Fruit fly (Drosophila melanogaster): ENCODE measurements around the gene gogo.

gogo gene

DNA sequence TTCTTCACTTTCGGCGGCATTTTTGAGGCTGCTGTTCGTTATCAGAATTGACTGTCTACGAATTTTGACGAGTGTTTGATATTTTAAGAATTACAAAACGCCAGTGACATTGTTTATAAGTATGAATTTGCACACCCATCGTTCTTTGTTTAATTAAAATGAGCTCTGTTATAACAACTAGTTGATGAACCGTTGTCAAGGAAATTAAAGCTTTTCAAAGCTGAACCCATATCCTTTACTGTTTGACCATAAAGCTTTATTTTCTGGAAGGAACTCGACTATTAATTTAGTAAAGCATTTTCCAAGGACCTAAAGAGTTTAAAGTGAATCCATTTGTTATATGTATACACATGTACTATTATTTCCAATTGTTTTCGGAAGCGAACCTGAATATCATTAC, 19.7 kb downstream of the gogo start, which contains the start of gene CG17122:
Gene CG17122 (minus strand): TSS at position 101 of the 400 bp plus-strand sequence.
- no peak for TF ChIP-seq CG14655 (GFP tag; optimal IDR thresholded peaks at IDR 0.05)
- TF ChIP-seq Ets98B (GFP tag; IDR thresholded peaks at IDR 0.05) = no peak
- TF ChIP-seq CG4496 (GFP tag; IDR thresholded peaks at IDR 0.05) = no peak
- TF ChIP-seq CG13204 (GFP tag; optimal IDR thresholded peaks at IDR 0.05) = no peak
- no peak for TF ChIP-seq CG8301 (tag; optimal IDR thresholded peaks at IDR 0.05)
- no peak for TF ChIP-seq CG8159 (tag; optimal IDR thresholded peaks at IDR 0.05)
- no peak for TF ChIP-seq CG15710 (tag; optimal IDR thresholded peaks at IDR 0.05)
- TF ChIP-seq D1 (tag; optimal IDR thresholded peaks at IDR 0.05) = no peak
- TF ChIP-seq CG12605 (GFP tag; IDR thresholded peaks at IDR 0.05) = no peak
- TF ChIP-seq CG34367 (tag; optimal IDR thresholded peaks at IDR 0.05) = no peak
- TF ChIP-seq CG17806 (tag; optimal IDR thresholded peaks at IDR 0.05) = no peak
- TF ChIP-seq fd96Ca (GFP tag; IDR thresholded peaks at IDR 0.05) = no peak
- no peak for TF ChIP-seq CG10348 (GFP tag; IDR thresholded peaks at IDR 0.05)
- TF ChIP-seq gl (tag; optimal IDR thresholded peaks at IDR 0.05) = no peak
- TF ChIP-seq EcR (GFP tag; optimal IDR thresholded peaks at IDR 0.05) = no peak
- no peak for TF ChIP-seq CG9948 (tag; optimal IDR thresholded peaks at IDR 0.05)
- TF ChIP-seq Pif1B (GFP tag; optimal IDR thresholded peaks at IDR 0.05) = no peak

dm6 chr3L:20265514-20265913, 29.4 kb downstream of the gogo start, which contains the start of gene CG32228:
CG32228 (plus strand) TSS chr3L:20265814.
- TF ChIP-seq EcR (GFP tag; optimal IDR thresholded peaks at IDR 0.05) = no peak
- TF ChIP-seq CG9948 (tag; optimal IDR thresholded peaks at IDR 0.05) = no peak
- TF ChIP-seq CG8301 (tag; optimal IDR thresholded peaks at IDR 0.05) = no peak
- TF ChIP-seq CG4496 (GFP tag; IDR thresholded peaks at IDR 0.05) = no peak
- TF ChIP-seq CG13204 (GFP tag; optimal IDR thresholded peaks at IDR 0.05) = no peak
- TF ChIP-seq CG15710 (tag; optimal IDR thresholded peaks at IDR 0.05) = no peak
- TF ChIP-seq Ets98B (GFP tag; IDR thresholded peaks at IDR 0.05) = no peak
- TF ChIP-seq rn (GFP tag; IDR thresholded peaks at IDR 0.05) = no peak
- no peak for TF ChIP-seq Snoo (tag; optimal IDR thresholded peaks at IDR 0.05)
- TF ChIP-seq CG8159 (tag; optimal IDR thresholded peaks at IDR 0.05) = no peak
- TF ChIP-seq CG34367 (tag; optimal IDR thresholded peaks at IDR 0.05) = no peak
- TF ChIP-seq gl (tag; optimal IDR thresholded peaks at IDR 0.05) = no peak
- TF ChIP-seq fd96Ca (GFP tag; IDR thresholded peaks at IDR 0.05) = no peak
- TF ChIP-seq CG10348 (GFP tag; IDR thresholded peaks at IDR 0.05) = no peak
- TF ChIP-seq CG12605 (GFP tag; IDR thresholded peaks at IDR 0.05) = no peak

- peak; percentile 98 for TF ChIP-seq CG4496 (GFP tag; IDR thresholded peaks at IDR 0.05)
- TF ChIP-seq CG9948 (tag; optimal IDR thresholded peaks at IDR 0.05) = peak; percentile 87
- peak; percentile 89 for TF ChIP-seq CG15710 (tag; optimal IDR thresholded peaks at IDR 0.05)
- TF ChIP-seq EcR (GFP tag; optimal IDR thresholded peaks at IDR 0.05) = no peak
- peak; percentile 94 for TF ChIP-seq CG12605 (GFP tag; IDR thresholded peaks at IDR 0.05)
- TF ChIP-seq Pif1A (GFP tag; optimal IDR thresholded peaks at IDR 0.05) = peak; percentile 92
- peak; percentile 93 for TF ChIP-seq CG8159 (tag; optimal IDR thresholded peaks at IDR 0.05)
- TF ChIP-seq D1 (tag; optimal IDR thresholded peaks at IDR 0.05) = peak; percentile 64
- TF ChIP-seq CG10348 (GFP tag; IDR thresholded peaks at IDR 0.05) = peak; percentile 69
- TF ChIP-seq CG34367 (tag; optimal IDR thresholded peaks at IDR 0.05) = peak; percentile 89
- peak; percentile 12 for TF ChIP-seq CG13204 (GFP tag; optimal IDR thresholded peaks at IDR 0.05)
- peak; percentile 91 for TF ChIP-seq CG17806 (tag; optimal IDR thresholded peaks at IDR 0.05)
- peak; percentile 86 for TF ChIP-seq rn (GFP tag; IDR thresholded peaks at IDR 0.05)
- peak; percentile 92 for TF ChIP-seq CG8301 (tag; optimal IDR thresholded peaks at IDR 0.05)
- peak; percentile 96 for TF ChIP-seq CG32121 (GFP tag; IDR thresholded peaks at IDR 0.05)
- peak; percentile 79 for TF ChIP-seq Pif1B (GFP tag; optimal IDR thresholded peaks at IDR 0.05)
- peak; percentile 97 for TF ChIP-seq Ets98B (GFP tag; IDR thresholded peaks at IDR 0.05)
- TF ChIP-seq fd96Ca (GFP tag; IDR thresholded peaks at IDR 0.05) = peak; percentile 93
- peak; percentile 83 for TF ChIP-seq Snoo (tag; optimal IDR thresholded peaks at IDR 0.05)
- TF ChIP-seq CG14655 (GFP tag; optimal IDR thresholded peaks at IDR 0.05) = peak; percentile 89
- peak; percentile 78 for TF ChIP-seq gl (tag; optimal IDR thresholded peaks at IDR 0.05)
Measured at dm6 chr3L:20247513-20248173, 47.3 kb downstream of the gogo start, which contains the start of gene rdgC. rdgC (plus strand) TSS chr3L:20248080.

- peak; percentile 19 for TF ChIP-seq CG17806 (tag; optimal IDR thresholded peaks at IDR 0.05)
- TF ChIP-seq rn (GFP tag; IDR thresholded peaks at IDR 0.05) = 0 out of 2 replicates have a peak, but pooled peaks have one; percentile 10
- no peak for TF ChIP-seq fd96Ca (GFP tag; IDR thresholded peaks at IDR 0.05)
- TF ChIP-seq CG4496 (GFP tag; IDR thresholded peaks at IDR 0.05) = peak; percentile 81
- peak; percentile 50; the same call in 1 of the 2 replicates for TF ChIP-seq Ets98B (GFP tag; IDR thresholded peaks at IDR 0.05)
- TF ChIP-seq CG8159 (tag; optimal IDR thresholded peaks at IDR 0.05) = peak; percentile 53
- TF ChIP-seq CG13204 (GFP tag; optimal IDR thresholded peaks at IDR 0.05) = no peak
- no peak; the same call in none of the 2 replicates for TF ChIP-seq CG12605 (GFP tag; IDR thresholded peaks at IDR 0.05)
- TF ChIP-seq CG8301 (tag; optimal IDR thresholded peaks at IDR 0.05) = peak; percentile 15
- no peak for TF ChIP-seq CG14655 (GFP tag; optimal IDR thresholded peaks at IDR 0.05)
- TF ChIP-seq CG15710 (tag; optimal IDR thresholded peaks at IDR 0.05) = peak; percentile 48
- no peak for TF ChIP-seq EcR (GFP tag; optimal IDR thresholded peaks at IDR 0.05)
- TF ChIP-seq D1 (tag; optimal IDR thresholded peaks at IDR 0.05) = no peak
- TF ChIP-seq CG32121 (GFP tag; IDR thresholded peaks at IDR 0.05) = peak; percentile 61; the same call in 1 of the 2 replicates
- TF ChIP-seq Pif1A (GFP tag; optimal IDR thresholded peaks at IDR 0.05) = no peak
- TF ChIP-seq CG9948 (tag; optimal IDR thresholded peaks at IDR 0.05) = peak; percentile 47
- TF ChIP-seq CG34367 (tag; optimal IDR thresholded peaks at IDR 0.05) = peak; percentile 29
- TF ChIP-seq Pif1B (GFP tag; optimal IDR thresholded peaks at IDR 0.05) = peak; percentile 39
- TF ChIP-seq CG10348 (GFP tag; IDR thresholded peaks at IDR 0.05) = no peak
- peak; percentile 45 for TF ChIP-seq Snoo (tag; optimal IDR thresholded peaks at IDR 0.05)
- no peak for TF ChIP-seq gl (tag; optimal IDR thresholded peaks at IDR 0.05)
Measured at dm6 chr3L:20241987-20242982, 52.6 kb downstream of the gogo start.

All from whole organism, pupa.